Fruit fly (Drosophila melanogaster): ENCODE results near the gene CG46465.

CG46465 gene

dm6 chr2L:18955666-18956065 is 36.6 kb upstream of the CG46465 start:
- peak; percentile 38 for TF ChIP-seq fkh (GFP tag; optimal IDR thresholded peaks at IDR 0.05)
- no peak for TF ChIP-seq CG11294 (GFP tag; IDR thresholded peaks at IDR 0.05)
- TF ChIP-seq spab (GFP tag; optimal IDR thresholded peaks at IDR 0.05), result no peak
- no peak for TF ChIP-seq CG1621 (tag; optimal IDR thresholded peaks at IDR 0.05)
- peak; percentile 47 for TF ChIP-seq svp (GFP tag)

- TF ChIP-seq CG6792 (GFP tag; optimal IDR thresholded peaks at IDR 0.05), result peak; percentile 86
- TF ChIP-seq CG10669 (GFP tag; optimal IDR thresholded peaks at IDR 0.05), result peak; percentile 87
- peak; percentile 89 for TF ChIP-seq Eip93F (GFP tag; optimal IDR thresholded peaks at IDR 0.05)
- peak; percentile 79 for TF ChIP-seq CG6854 (GFP tag; optimal IDR thresholded peaks at IDR 0.05)
- peak; percentile 84 for TF ChIP-seq acj6 (GFP tag; optimal IDR thresholded peaks at IDR 0.05)
- peak; percentile 65 for TF ChIP-seq CG8319 (GFP tag; optimal IDR thresholded peaks at IDR 0.05)
- TF ChIP-seq Blimp-1 (GFP tag; optimal IDR thresholded peaks at IDR 0.05), result peak; percentile 67
- peak; percentile 72 for TF ChIP-seq CG1621 (tag; optimal IDR thresholded peaks at IDR 0.05)
- peak; percentile 93 for TF ChIP-seq eg (GFP tag; IDR thresholded peaks at IDR 0.05)
- TF ChIP-seq CG6808 (GFP tag; optimal IDR thresholded peaks at IDR 0.05), result peak; percentile 80
- peak; percentile 86 for TF ChIP-seq CG3032 (tag; optimal IDR thresholded peaks at IDR 0.05)
- TF ChIP-seq Ets21C (GFP tag; optimal IDR thresholded peaks at IDR 0.05), result peak; percentile 57
- peak; percentile 86 for TF ChIP-seq CG10631 (GFP tag; optimal IDR thresholded peaks at IDR 0.05)
- peak; percentile 34 for TF ChIP-seq dac (GFP tag; optimal IDR thresholded peaks at IDR 0.05)
- TF ChIP-seq svp (GFP tag), result peak; percentile 92
- peak; percentile 69 for TF ChIP-seq Lpt (GFP tag; optimal IDR thresholded peaks at IDR 0.05)
- peak; percentile 79 for TF ChIP-seq CG11762 (GFP tag; optimal IDR thresholded peaks at IDR 0.05; ENCODE audit: insufficient read depth)
- TF ChIP-seq fd59A (GFP tag; optimal IDR thresholded peaks at IDR 0.05), result peak; percentile 48
- TF ChIP-seq vri (GFP tag; optimal IDR thresholded peaks at IDR 0.05), result peak; percentile 72
- TF ChIP-seq dsx (GFP tag; optimal IDR thresholded peaks at IDR 0.05; ENCODE audit: poor library complexity, severe bottlenecking), result peak; percentile 93
- peak; percentile 89 for TF ChIP-seq CG8632 (GFP tag; optimal IDR thresholded peaks at IDR 0.05)
- TF ChIP-seq Smox (GFP tag; optimal IDR thresholded peaks at IDR 0.05), result peak; percentile 65
- peak; percentile 69 for TF ChIP-seq Hr4 (GFP tag; optimal IDR thresholded peaks at IDR 0.05)
- peak; percentile 83 for TF ChIP-seq CG3919 (GFP tag; optimal IDR thresholded peaks at IDR 0.05)
- peak; percentile 71 for TF ChIP-seq Eip75B (GFP tag; optimal IDR thresholded peaks at IDR 0.05)
- peak; percentile 85 for TF ChIP-seq CG16779 (tag; optimal IDR thresholded peaks at IDR 0.05)
- TF ChIP-seq CG32006 (GFP tag; optimal IDR thresholded peaks at IDR 0.05), result peak; percentile 80
- peak; percentile 86 for TF ChIP-seq OdsH (GFP tag; optimal IDR thresholded peaks at IDR 0.05)
- TF ChIP-seq Sox15 (GFP tag; optimal IDR thresholded peaks at IDR 0.05), result peak; percentile 62
- TF ChIP-seq Met (GFP tag; optimal IDR thresholded peaks at IDR 0.05), result peak; percentile 78
- peak; percentile 95 for TF ChIP-seq Eip78C (GFP tag)
- peak; percentile 80 for TF ChIP-seq net (GFP tag; optimal IDR thresholded peaks at IDR 0.05)
- no peak for TF ChIP-seq pdm3 (GFP tag; optimal IDR thresholded peaks at IDR 0.05)
- TF ChIP-seq CG6276 (GFP tag; optimal IDR thresholded peaks at IDR 0.05), result peak; percentile 78
- TF ChIP-seq CG6163 (GFP tag; IDR thresholded peaks at IDR 0.05), result peak; percentile 93
- TF ChIP-seq Sox102F (GFP tag; optimal IDR thresholded peaks at IDR 0.05), result peak; percentile 82
- TF ChIP-seq CG9139 (GFP tag; optimal IDR thresholded peaks at IDR 0.05), result peak; percentile 82
- peak; percentile 70 for TF ChIP-seq fd85E (GFP tag; optimal IDR thresholded peaks at IDR 0.05)
- peak; percentile 56 for TF ChIP-seq CG4318 (GFP tag; optimal IDR thresholded peaks at IDR 0.05)
- peak; percentile 87 for TF ChIP-seq CG15336 (GFP tag; IDR thresholded peaks at IDR 0.05)
- TF ChIP-seq cyc (GFP tag; optimal IDR thresholded peaks at IDR 0.05), result peak; percentile 61
- TF ChIP-seq spab (GFP tag; optimal IDR thresholded peaks at IDR 0.05), result peak; percentile 76
- TF ChIP-seq Hr39 (GFP tag; optimal IDR thresholded peaks at IDR 0.05), result peak; percentile 59
- TF ChIP-seq salr (GFP tag; optimal IDR thresholded peaks at IDR 0.05), result peak; percentile 65 to 69
- peak; percentile 86 for TF ChIP-seq CG8119 (GFP tag; IDR thresholded peaks at IDR 0.05)
- TF ChIP-seq CG31627 (GFP tag; optimal IDR thresholded peaks at IDR 0.05), result peak; percentile 54
- peak; percentile 84 for TF ChIP-seq Gug (GFP tag; IDR thresholded peaks at IDR 0.05)
Observed at dm6 chr2L:18957142-18957674, 35.1 kb upstream of the CG46465 start, which contains the start of gene Bhmt. Gene Bhmt, minus strand, starts transcription at chr2L:18957311.
